Fruit fly (Drosophila melanogaster) whole organism, embryonic: ENCODE results near the gene CG8671.

Source experiments
- Abd-B ChIP-seq: fragments of 200-800 bp; sonication (Bioruptor generic); optimal IDR thresholded peaks from 2 replicates; lab custom pipeline; 2018; ENCODE audit warnings: missing biosample characterization, mild to moderate bottlenecking, missing genetic modification characterization, moderate library complexity
- Atf6 ChIP-seq: fragments of 200-800 bp; sonication (Bioruptor generic); IDR thresholded peaks from 2 replicates; pipeline ENCODE4 v1.3.6; 2022; ENCODE audit warnings: missing biosample characterization, missing genetic modification characterization
- CG10209 ChIP-seq: fragments of 200-800 bp; sonication (Bioruptor generic); optimal IDR thresholded peaks from 3 replicates; lab custom pipeline; 2017; ENCODE audit warnings: missing biosample characterization, mild to moderate bottlenecking, missing genetic modification characterization, missing genetic modification reagents
- CG10267 ChIP-seq: fragments of 200-800 bp; sonication (Bioruptor generic); optimal IDR thresholded peaks from 2 replicates; lab custom pipeline; 2018; ENCODE audit warnings: missing biosample characterization, mild to moderate bottlenecking, missing genetic modification characterization, moderate library complexity
- CG11093 ChIP-seq: fragments of 200-800 bp; sonication (Bioruptor generic); IDR thresholded peaks from 3 replicates; pipeline ENCODE4 v1.3.6; 2022; ENCODE audit warnings: missing biosample characterization, missing genetic modification characterization
- CG14441 ChIP-seq: fragments of 200-800 bp; sonication (Bioruptor generic); IDR thresholded peaks from 2 replicates; pipeline ENCODE4 v1.3.6; 2022; ENCODE audit warnings: missing biosample characterization, missing genetic modification characterization
- CG14710 ChIP-seq: fragments of 200-800 bp; sonication (Bioruptor generic); optimal IDR thresholded peaks from 3 replicates; lab custom pipeline; 2019; ENCODE audit warnings: missing biosample characterization, mild to moderate bottlenecking, missing genetic modification characterization, moderate library complexity
- CG15269 ChIP-seq: fragments of 200-800 bp; sonication (Bioruptor generic); optimal IDR thresholded peaks from 2 replicates; lab custom pipeline; 2018; ENCODE audit warnings: missing biosample characterization, mild to moderate bottlenecking, missing genetic modification characterization, moderate library complexity
- CG17359 ChIP-seq: fragments of 200-800 bp; sonication (Bioruptor generic); optimal IDR thresholded peaks from 3 replicates; lab custom pipeline; 2018; ENCODE audit warnings: missing biosample characterization, mild to moderate bottlenecking, missing genetic modification characterization, moderate library complexity
- CG17912 ChIP-seq: fragments of 200-800 bp; sonication (Bioruptor generic); optimal IDR thresholded peaks from 2 replicates; lab custom pipeline; 2018; ENCODE audit warnings: missing biosample characterization, mild to moderate bottlenecking, missing genetic modification characterization
- CG2116 ChIP-seq: fragments of 200-800 bp; sonication (Bioruptor generic); optimal IDR thresholded peaks from 3 replicates; lab custom pipeline; 2018; ENCODE audit warnings: missing biosample characterization, mild to moderate bottlenecking, missing genetic modification characterization
- CG2875 ChIP-seq: fragments of 200-800 bp; sonication (Bioruptor generic); optimal IDR thresholded peaks from 2 replicates; lab custom pipeline; 2017; ENCODE audit warnings: missing biosample characterization, mild to moderate bottlenecking, missing genetic modification characterization, missing genetic modification reagents
- CG2889 ChIP-seq: fragments of 200-800 bp; sonication (Bioruptor generic); IDR thresholded peaks from 3 replicates; pipeline ENCODE4 v1.3.6; 2022; ENCODE audit warnings: missing biosample characterization, missing genetic modification characterization
- CG32532 ChIP-seq: fragments of 200-800 bp; sonication (Bioruptor generic); IDR thresholded peaks from 2 replicates; pipeline ENCODE4 v1.3.6; 2022; ENCODE audit warnings: missing biosample characterization, missing genetic modification characterization
- CG34224 ChIP-seq: fragments of 200-800 bp; sonication (Bioruptor generic); IDR thresholded peaks from 3 replicates; pipeline ENCODE4 v1.3.6; 2022; ENCODE audit warnings: missing biosample characterization, missing genetic modification characterization; ENCODE audit not compliant: partially characterized antibody
- CG4617 ChIP-seq: fragments of 200-800 bp; sonication (Bioruptor generic); optimal IDR thresholded peaks from 3 replicates; lab custom pipeline; 2016; ENCODE audit warnings: missing biosample characterization, missing genetic modification characterization, borderline replicate concordance
- CG6654 ChIP-seq: fragments of 200-800 bp; sonication (Bioruptor generic); optimal IDR thresholded peaks from 2 replicates; lab custom pipeline; 2017; ENCODE audit warnings: missing biosample characterization, mild to moderate bottlenecking, missing genetic modification characterization
- CG7357 ChIP-seq: fragments of 200-800 bp; sonication (Bioruptor generic); IDR thresholded peaks from 3 replicates; pipeline ENCODE4 v1.3.6; 2022; ENCODE audit warnings: missing biosample characterization, missing genetic modification characterization
- CG7745 ChIP-seq: fragments of 200-800 bp; sonication (Bioruptor generic); optimal IDR thresholded peaks from 2 replicates; lab custom pipeline; 2018; ENCODE audit warnings: missing biosample characterization, mild to moderate bottlenecking, missing genetic modification characterization, moderate library complexity
- CG7963 ChIP-seq: fragments of 200-800 bp; sonication (Bioruptor generic); IDR thresholded peaks from 3 replicates; pipeline ENCODE4 v1.3.6; 2022; ENCODE audit warnings: missing biosample characterization, missing genetic modification characterization; ENCODE audit not compliant: partially characterized antibody
- CG7987 ChIP-seq: fragments of 200-800 bp; sonication (Bioruptor generic); optimal IDR thresholded peaks from 2 replicates; lab custom pipeline; 2018; ENCODE audit warnings: missing biosample characterization, mild to moderate bottlenecking, missing genetic modification characterization, moderate library complexity
- CTCF ChIP-seq: fragments of 200-800 bp; sonication (Bioruptor generic); optimal IDR thresholded peaks from 2 replicates; lab custom pipeline; 2017; ENCODE audit warnings: missing biosample characterization, mild to moderate bottlenecking, missing genetic modification characterization, moderate library complexity
- Dek ChIP-seq: fragments of 200-800 bp; sonication (Bioruptor generic); optimal IDR thresholded peaks from 3 replicates; lab custom pipeline; 2019; ENCODE audit warnings: missing biosample characterization, mild to moderate bottlenecking, missing genetic modification characterization, moderate library complexity
- HLH54F ChIP-seq: fragments of 200-800 bp; sonication (Bioruptor generic); optimal IDR thresholded peaks from 3 replicates; lab custom pipeline; 2016; ENCODE audit warnings: missing biosample characterization, missing genetic modification characterization
- Hmr ChIP-seq: fragments of 200-800 bp; sonication (Bioruptor generic); optimal IDR thresholded peaks from 3 replicates; lab custom pipeline; 2017; ENCODE audit warnings: mild to moderate bottlenecking, missing biosample characterization, missing genetic modification reagents, missing genetic modification characterization
- Jarid2 ChIP-seq: fragments of 200-800 bp; sonication (Bioruptor generic); optimal IDR thresholded peaks from 3 replicates; lab custom pipeline; 2017; ENCODE audit warnings: mild to moderate bottlenecking, missing biosample characterization, missing genetic modification reagents, missing genetic modification characterization
- MBD-R2 ChIP-seq: fragments of 200-800 bp; sonication (Bioruptor generic); IDR thresholded peaks from 2 replicates; pipeline ENCODE4 v1.3.6; 2022; ENCODE audit warnings: missing biosample characterization, missing genetic modification characterization
- Max ChIP-seq: fragments of 200-800 bp; sonication (Bioruptor generic); optimal IDR thresholded peaks from 2 replicates; lab custom pipeline; 2016; ENCODE audit warnings: missing biosample characterization, mild to moderate bottlenecking, missing genetic modification characterization
- Meics ChIP-seq: fragments of 200-800 bp; sonication (Bioruptor generic); optimal IDR thresholded peaks from 2 replicates; lab custom pipeline; 2017; ENCODE audit warnings: missing biosample characterization, mild to moderate bottlenecking, missing genetic modification characterization
- Pdp1 ChIP-seq, 2 experiments: fragments of 200-800 bp; sonication (Bioruptor generic); optimal IDR thresholded peaks; 3 replicates each; lab custom pipeline; 2016; ENCODE audit warnings: missing biosample characterization in 2 of 2, missing genetic modification characterization in 2 of 2, mild to moderate bottlenecking in 1 of 2, moderate library complexity in 1 of 2
- Vsx1 ChIP-seq: fragments of 200-800 bp; sonication (Bioruptor generic); optimal IDR thresholded peaks from 2 replicates; lab custom pipeline; 2017; ENCODE audit warnings: missing biosample characterization, mild to moderate bottlenecking, missing genetic modification characterization, missing genetic modification reagents
- ab ChIP-seq: fragments of 200-800 bp; sonication (Bioruptor generic); optimal IDR thresholded peaks from 2 replicates; lab custom pipeline; 2016; ENCODE audit warnings: missing biosample characterization, missing genetic modification characterization
- bcd ChIP-seq: fragments of 200-800 bp; sonication (Bioruptor generic); optimal IDR thresholded peaks from 2 replicates; lab custom pipeline; 2017; ENCODE audit warnings: missing biosample characterization, mild to moderate bottlenecking, missing genetic modification characterization
- br ChIP-seq: fragments of >200 bp; optimal IDR thresholded peaks from 2 replicates; lab custom pipeline; 2017
- btn ChIP-seq: fragments of 200-800 bp; sonication (Bioruptor generic); optimal IDR thresholded peaks from 2 replicates; lab custom pipeline; 2016; ENCODE audit warnings: missing biosample characterization, missing genetic modification characterization
- cad ChIP-seq: fragments of >200 bp; optimal IDR thresholded peaks from 2 replicates; lab custom pipeline; 2017; ENCODE audit warnings: missing biosample characterization, missing genetic modification characterization
- chm ChIP-seq: fragments of 200-800 bp; sonication (Bioruptor generic); IDR thresholded peaks from 2 replicates; pipeline ENCODE4 v1.3.6; 2022; ENCODE audit warnings: missing biosample characterization, missing genetic modification characterization
- dm ChIP-seq: fragments of 200-800 bp; sonication (Bioruptor generic); optimal IDR thresholded peaks from 3 replicates; lab custom pipeline; 2016; ENCODE audit warnings: missing biosample characterization, missing genetic modification characterization
- en ChIP-seq: fragments of 200-800 bp; sonication (Bioruptor generic); optimal IDR thresholded peaks from 2 replicates; lab custom pipeline; 2016; ENCODE audit warnings: missing biosample characterization, missing genetic modification characterization
- fu2 ChIP-seq: fragments of 200-800 bp; sonication (Bioruptor generic); optimal IDR thresholded peaks from 2 replicates; lab custom pipeline; 2016; ENCODE audit warnings: missing biosample characterization, missing genetic modification characterization
- gce ChIP-seq: fragments of 200-800 bp; sonication (Bioruptor generic); IDR thresholded peaks from 3 replicates; pipeline ENCODE4 v1.3.6; 2022; ENCODE audit warnings: missing biosample characterization, missing genetic modification characterization
- hkb ChIP-seq, 2 experiments: fragments of 200-800 bp in 1 of 2; fragments of >200 bp in 1 of 2; sonication (Bioruptor generic) in 1 of 2; IDR thresholded peaks in 1 of 2; optimal IDR thresholded peaks in 1 of 2; 2 replicates each; pipeline versions ENCODE4 v1.3.6 to Lab custom; 2017 to 2022; ENCODE audit warnings: missing biosample characterization in 1 of 2, missing genetic modification characterization in 1 of 2
- sens-2 ChIP-seq: fragments of 200-800 bp; sonication (Bioruptor generic); IDR thresholded peaks from 2 replicates; pipeline ENCODE4 v1.3.6; 2022; ENCODE audit warnings: missing biosample characterization, missing genetic modification characterization
- seq ChIP-seq: fragments of 200-800 bp; sonication (Bioruptor generic); IDR thresholded peaks from 2 replicates; pipeline ENCODE4 v1.3.6; 2022; ENCODE audit warnings: missing biosample characterization, missing genetic modification characterization
- sna ChIP-seq: fragments of 200-800 bp; sonication (Bioruptor generic); IDR thresholded peaks from 2 replicates; pipeline ENCODE4 v1.3.6; 2022; ENCODE audit warnings: missing biosample characterization, missing genetic modification characterization; ENCODE audit not compliant: partially characterized antibody
- sob ChIP-seq: fragments of 200-800 bp; sonication (Bioruptor generic); IDR thresholded peaks from 2 replicates; pipeline ENCODE4 v1.3.6; 2022; ENCODE audit warnings: missing biosample characterization, missing genetic modification characterization
- sug ChIP-seq: fragments of 200-800 bp; optimal IDR thresholded peaks from 2 replicates; lab custom pipeline; 2019; ENCODE audit warnings: missing biosample characterization, mild to moderate bottlenecking, missing genetic modification characterization, moderate library complexity
- vnd ChIP-seq: fragments of 200-800 bp; sonication (Bioruptor generic); IDR thresholded peaks from 3 replicates; pipeline ENCODE4 v1.3.6; 2022; ENCODE audit warnings: missing biosample characterization, missing genetic modification characterization; ENCODE audit not compliant: partially characterized antibody
- zfh2 ChIP-seq: fragments of 200-800 bp; sonication (Bioruptor generic); optimal IDR thresholded peaks from 2 replicates; lab custom pipeline; 2016; ENCODE audit warnings: missing biosample characterization, missing genetic modification characterization

The CG8671 gene

DNA sequence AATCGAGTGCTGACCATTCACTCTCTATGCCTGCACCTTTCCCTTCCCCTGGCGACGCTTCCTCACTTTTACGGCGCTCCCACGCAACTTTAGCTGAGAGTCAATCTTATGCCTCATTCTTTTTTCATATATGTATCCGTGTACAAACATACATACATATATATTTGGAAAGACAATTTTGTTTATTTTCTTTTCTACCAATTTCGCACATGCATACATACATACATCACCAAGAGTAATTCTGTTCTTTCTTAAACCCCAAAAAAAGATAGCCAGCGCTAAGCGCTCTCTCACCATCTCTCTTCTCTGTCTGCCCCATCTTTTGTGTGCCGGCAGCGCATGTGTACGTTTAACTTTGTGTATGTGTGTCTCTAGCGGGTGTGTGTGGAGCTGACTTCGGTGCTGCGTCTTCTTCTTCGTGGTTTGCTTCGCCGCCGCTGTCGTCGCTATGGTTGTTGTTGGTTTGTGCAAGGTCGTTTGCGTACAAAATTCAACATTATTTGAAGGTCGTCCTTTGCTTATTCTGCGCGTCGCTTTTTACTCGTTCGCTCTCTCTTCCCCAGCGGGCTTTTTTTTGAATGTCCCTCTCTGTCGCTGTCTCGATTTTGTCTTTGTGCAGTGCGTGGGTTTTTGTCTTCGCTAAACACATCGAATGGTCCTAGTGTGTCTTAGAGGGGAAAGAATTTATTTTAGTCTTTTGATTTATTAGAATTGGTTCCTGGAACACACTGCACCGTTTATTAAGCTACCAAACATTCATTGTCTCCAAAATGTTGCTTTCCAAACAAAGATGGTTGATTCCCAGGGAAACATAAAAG lies 12.0 kb upstream of the CG8671 start (continued):
- TF ChIP-seq sob (GFP tag; lab: Robert Waterston, UW) (0 out of 2 replicates have a peak, but pooled peaks have one; percentile 21), zfh2 (GFP tag; lab: Kevin White, UChicago) (no peak), MBD-R2 (GFP tag; lab: Robert Waterston, UW) (no peak; the same call in 1 of the 2 replicates), CG32532 (GFP tag; lab: Robert Waterston, UW) (no peak; the same call in 1 of the 2 replicates), CG10267 (tag; lab: Kevin White, UChicago) (no peak), gce (GFP tag; lab: Robert Waterston, UW) (no peak), Dek (tag; lab: Kevin White, UChicago) (no peak), CTCF (GFP tag; lab: Kevin White, UChicago) (peak; percentile 55), Vsx1 (GFP tag; lab: Kevin White, UChicago) (no peak), Meics (no peak), ab (GFP tag; lab: Kevin White, UChicago) (no peak), CG7987 (GFP tag; lab: Kevin White, UChicago) (peak; percentile 17), CG2116 (GFP tag; lab: Kevin White, UChicago) (no peak), hkb (optimal IDR thresholded peaks at IDR 0.05; lab: Kevin White, UChicago) (no peak), hkb (GFP tag; IDR thresholded peaks at IDR 0.05; lab: Robert Waterston, UW) (0 out of 2 replicates have a peak, but pooled peaks have one; percentile 20), CG34224 (no peak; the same call in 2 of the 3 replicates), sens-2 (GFP tag; lab: Robert Waterston, UW) (no peak), fu2 (GFP tag; lab: Kevin White, UChicago) (no peak), HLH54F (no peak), Hmr (no peak), CG7357 (no peak), CG2875 (GFP tag; lab: Kevin White, UChicago) (no peak), sug (tag; lab: Kevin White, UChicago) (peak; percentile 56), CG14441 (GFP tag; lab: Robert Waterston, UW) (no peak), Atf6 (GFP tag; lab: Robert Waterston, UW) (no peak), btn (GFP tag; lab: Kevin White, UChicago) (no peak), CG11093 (GFP tag; lab: Robert Waterston, UW) (no peak), Abd-B (no peak), CG2889 (no peak), bcd (GFP tag; lab: Kevin White, UChicago) (no peak), seq (peak; percentile 31; the same call in 1 of the 2 replicates), chm (GFP tag; lab: Robert Waterston, UW) (0 out of 2 replicates have a peak, but pooled peaks have one; percentile 48), CG10209 (GFP tag; lab: Kevin White, UChicago) (no peak), CG4617 (no peak), Pdp1 (GFP tag; optimal IDR thresholded peaks at IDR 0.05; lab: Kevin White, UChicago) (no peak), Jarid2 (GFP tag; lab: Kevin White, UChicago) (no peak), CG7963 (no peak), br (lab: Kevin White, UChicago) (no peak), CG6654 (no peak), Max (GFP tag; lab: Kevin White, UChicago) (no peak), CG17359 (tag; lab: Kevin White, UChicago) (no peak), cad (no peak), sna (peak; percentile 35; the same call in 1 of the 2 replicates), CG15269 (no peak), CG7745 (tag; lab: Kevin White, UChicago) (no peak), vnd (no peak), CG17912 (no peak), en (GFP tag; lab: Kevin White, UChicago) (no peak), CG14710 (tag; lab: Kevin White, UChicago) (no peak), dm (GFP tag; lab: Kevin White, UChicago) (peak; percentile 22)
